Worm (Caenorhabditis elegans) whole organism, young adult: ENCODE data around the gene hrpu-1.

Source experiments
- F57C9.4 ChIP-seq: sonication (generic microtip); optimal IDR thresholded peaks from 2 replicates; lab custom pipeline; 2017; ENCODE audit warnings: mild to moderate bottlenecking, missing genetic modification characterization, missing compliant biosample characterization
- ama-1 ChIP-seq, 3 experiments: fragments of 150-350 bp in 1 of 3; sonication (generic microtip) in 2 of 3; optimal IDR thresholded peaks; 2 replicates each; lab custom pipeline; 2014 to 2018; ENCODE audit warnings: missing biosample characterization in 2 of 3, missing genetic modification characterization in 2 of 3, missing genetic modification reagents in 2 of 3
- aptf-3 ChIP-seq: fragments of 200-800 bp; sonication (Bioruptor generic); IDR thresholded peaks from 2 replicates; pipeline ENCODE4 v1.3.6; 2022; ENCODE audit warnings: missing genetic modification characterization, missing compliant biosample characterization
- ccch-3 ChIP-seq: fragments of 200-800 bp; sonication (Bioruptor generic); optimal IDR thresholded peaks from 2 replicates; lab custom pipeline; 2018; ENCODE audit warnings: mild to moderate bottlenecking, missing genetic modification characterization, missing compliant biosample characterization
- cebp-2 ChIP-seq: fragments of 200-800 bp; sonication (Bioruptor generic); IDR thresholded peaks from 2 replicates; pipeline ENCODE4 v1.3.6; 2022; ENCODE audit warnings: missing genetic modification characterization, missing compliant biosample characterization
- efl-1 ChIP-seq: fragments of 150-350 bp; optimal IDR thresholded peaks from 2 replicates; lab custom pipeline; 2014; ENCODE audit warnings: missing biosample characterization, missing genetic modification reagents, missing genetic modification characterization
- lsy-27 ChIP-seq: sonication (generic microtip); optimal IDR thresholded peaks from 2 replicates; lab custom pipeline; 2017; ENCODE audit warnings: missing genetic modification characterization, mild to moderate bottlenecking, missing compliant biosample characterization, antibody characterized with exemption, missing genotype, borderline replicate concordance; ENCODE audit not compliant: insufficient read depth
- madf-6 ChIP-seq: fragments of 200-800 bp; sonication (Bioruptor generic); IDR thresholded peaks from 2 replicates; pipeline ENCODE4 v1.3.6; 2022; ENCODE audit warnings: missing genetic modification reagents, missing genetic modification characterization, missing compliant biosample characterization
- nfya-1 ChIP-seq: sonication (generic microtip); optimal IDR thresholded peaks from 2 replicates; lab custom pipeline; 2017; ENCODE audit warnings: antibody characterized with exemption, missing compliant biosample characterization, missing genetic modification characterization, borderline replicate concordance; ENCODE audit not compliant: insufficient read depth
- pha-4 ChIP-seq: fragments of 150-350 bp; sonication (generic microtip); optimal IDR thresholded peaks from 2 replicates; lab custom pipeline; 2014; ENCODE audit warnings: missing biosample characterization, missing genetic modification reagents, missing genetic modification characterization
- snpc-4 ChIP-seq, 5 experiments: fragments of 150-350 bp in 1 of 5; sonication (generic microtip) in 4 of 5; optimal IDR thresholded peaks; 2 replicates each; lab custom pipeline; 2014 to 2018; ENCODE audit warnings: missing genetic modification characterization in 5 of 5, missing biosample characterization in 3 of 5, antibody characterized with exemption in 2 of 5, mild to moderate bottlenecking in 2 of 5, missing compliant biosample characterization in 2 of 5, missing genotype in 2 of 5, moderate library complexity in 2 of 5, missing genetic modification reagents in 1 of 5
- unc-130 ChIP-seq: sonication (generic microtip); optimal IDR thresholded peaks from 2 replicates; lab custom pipeline; 2016; ENCODE audit warnings: missing genetic modification reagents, missing genetic modification characterization, missing compliant biosample characterization
- zfh-2 ChIP-seq: fragments of 200-800 bp; sonication (Bioruptor generic); conservative IDR thresholded peaks from 2 replicates; pipeline ENCODE4 v1.3.6; 2022; ENCODE audit warnings: missing genetic modification reagents, missing genetic modification characterization, missing compliant biosample characterization

- TF ChIP-seq zfh-2 (GFP tag; lab: Robert Waterston, UW) (no peak), snpc-4 (GFP tag; optimal IDR thresholded peaks at IDR 0.05; lab: Kevin White, UChicago) (no peak), snpc-4 (tag; optimal IDR thresholded peaks at IDR 0.05; lab: Kevin White, UChicago) (peak in 1 of 4 experiments; percentile 71), pha-4 (tag; lab: Kevin White, UChicago) (no peak), nfya-1 (tag; lab: Kevin White, UChicago) (no peak), ama-1 (optimal IDR thresholded peaks at IDR 0.05; lab: Kevin White, UChicago) (no peak), ama-1 (GFP tag; optimal IDR thresholded peaks at IDR 0.05; lab: Kevin White, UChicago) (no peak), F57C9.4 (tag; lab: Kevin White, UChicago) (no peak), madf-6 (GFP tag; lab: Robert Waterston, UW) (no peak), efl-1 (no peak), unc-130 (GFP tag; lab: Kevin White, UChicago) (no peak), ccch-3 (GFP tag; lab: Kevin White, UChicago) (no peak), aptf-3 (GFP tag; lab: Robert Waterston, UW) (no peak), cebp-2 (GFP tag; lab: Robert Waterston, UW) (no peak), lsy-27 (tag; lab: Kevin White, UChicago) (no peak)
Observed at ce11 chrIV:15008200-15008599, 31.2 kb upstream of the hrpu-1 start.
